Fruit fly (Drosophila melanogaster): ENCODE data around the gene hth.

Gene hth

dm6 chr3R:10655968-10656367 lies 16.6 kb upstream of the hth start:
- TF ChIP-seq CG17806 (tag; optimal IDR thresholded peaks at IDR 0.05): peak; percentile 39
- TF ChIP-seq CG14655 (GFP tag; optimal IDR thresholded peaks at IDR 0.05): peak; percentile 16
- peak; percentile 4 for TF ChIP-seq CG8301 (tag; optimal IDR thresholded peaks at IDR 0.05)
- no peak for TF ChIP-seq CG8159 (tag; optimal IDR thresholded peaks at IDR 0.05)
- TF ChIP-seq CG4496 (GFP tag; IDR thresholded peaks at IDR 0.05): no peak

dm6 chr3R:10654642-10655041 lies 15.3 kb upstream of the hth start:
- TF ChIP-seq CG14655 (GFP tag; optimal IDR thresholded peaks at IDR 0.05) (peak; percentile 52), CG8301 (tag; optimal IDR thresholded peaks at IDR 0.05) (peak; percentile 62), fd96Ca (GFP tag; IDR thresholded peaks at IDR 0.05) (no peak), Pif1A (GFP tag; optimal IDR thresholded peaks at IDR 0.05) (no peak), CG15710 (tag; optimal IDR thresholded peaks at IDR 0.05) (no peak)

- TF ChIP-seq CG9948 (tag; optimal IDR thresholded peaks at IDR 0.05) (no peak), CG14655 (GFP tag; optimal IDR thresholded peaks at IDR 0.05) (peak; percentile 14), CG8159 (tag; optimal IDR thresholded peaks at IDR 0.05) (peak; percentile 46), CG32121 (GFP tag; IDR thresholded peaks at IDR 0.05) (no peak), CG10348 (GFP tag; IDR thresholded peaks at IDR 0.05) (no peak), CG12605 (GFP tag; IDR thresholded peaks at IDR 0.05) (no peak), CG8301 (tag; optimal IDR thresholded peaks at IDR 0.05) (no peak), CG17806 (tag; optimal IDR thresholded peaks at IDR 0.05) (peak; percentile 30), Ets98B (GFP tag; IDR thresholded peaks at IDR 0.05) (no peak), D1 (tag; optimal IDR thresholded peaks at IDR 0.05) (no peak), fd96Ca (GFP tag; IDR thresholded peaks at IDR 0.05) (no peak), CG15710 (tag; optimal IDR thresholded peaks at IDR 0.05) (peak; percentile 3), rn (GFP tag; IDR thresholded peaks at IDR 0.05) (no peak), CG13204 (GFP tag; optimal IDR thresholded peaks at IDR 0.05) (no peak), CG4496 (GFP tag; IDR thresholded peaks at IDR 0.05) (no peak), Pif1A (GFP tag; optimal IDR thresholded peaks at IDR 0.05) (peak; percentile 8)
Measured at dm6 chr3R:10650641-10651318, 11.4 kb upstream of the hth start.

dm6 chr3R:10648556-10649181 lies 9.3 kb upstream of the hth start:
- TF ChIP-seq Pif1B (GFP tag; optimal IDR thresholded peaks at IDR 0.05) (no peak), CG14655 (GFP tag; optimal IDR thresholded peaks at IDR 0.05) (no peak), CG9948 (tag; optimal IDR thresholded peaks at IDR 0.05) (no peak), CG12605 (GFP tag; IDR thresholded peaks at IDR 0.05) (no peak), CG10348 (GFP tag; IDR thresholded peaks at IDR 0.05) (no peak), D1 (tag; optimal IDR thresholded peaks at IDR 0.05) (no peak), CG13204 (GFP tag; optimal IDR thresholded peaks at IDR 0.05) (no peak), Snoo (tag; optimal IDR thresholded peaks at IDR 0.05) (no peak), CG8159 (tag; optimal IDR thresholded peaks at IDR 0.05) (no peak), fd96Ca (GFP tag; IDR thresholded peaks at IDR 0.05) (no peak), CG32121 (GFP tag; IDR thresholded peaks at IDR 0.05) (no peak)

dm6 chr3R:10647171-10647570 lies 7.8 kb upstream of the hth start:
- TF ChIP-seq Pif1A (GFP tag; optimal IDR thresholded peaks at IDR 0.05): no peak
- no peak for TF ChIP-seq CG9948 (tag; optimal IDR thresholded peaks at IDR 0.05)
- no peak for TF ChIP-seq CG8159 (tag; optimal IDR thresholded peaks at IDR 0.05)
- TF ChIP-seq CG12605 (GFP tag; IDR thresholded peaks at IDR 0.05): no peak
- TF ChIP-seq fd96Ca (GFP tag; IDR thresholded peaks at IDR 0.05): no peak
- no peak for TF ChIP-seq CG8301 (tag; optimal IDR thresholded peaks at IDR 0.05)
- TF ChIP-seq CG4496 (GFP tag; IDR thresholded peaks at IDR 0.05): no peak
- no peak for TF ChIP-seq EcR (GFP tag; optimal IDR thresholded peaks at IDR 0.05)
- no peak for TF ChIP-seq Pif1B (GFP tag; optimal IDR thresholded peaks at IDR 0.05)
- no peak for TF ChIP-seq D1 (tag; optimal IDR thresholded peaks at IDR 0.05)
- TF ChIP-seq CG14655 (GFP tag; optimal IDR thresholded peaks at IDR 0.05): no peak
- no peak for TF ChIP-seq CG10348 (GFP tag; IDR thresholded peaks at IDR 0.05)
- no peak for TF ChIP-seq CG17806 (tag; optimal IDR thresholded peaks at IDR 0.05)

- no peak for TF ChIP-seq CG17806 (tag; optimal IDR thresholded peaks at IDR 0.05)
- no peak for TF ChIP-seq CG10348 (GFP tag; IDR thresholded peaks at IDR 0.05)
- TF ChIP-seq fd96Ca (GFP tag; IDR thresholded peaks at IDR 0.05): no peak
- TF ChIP-seq Pif1B (GFP tag; optimal IDR thresholded peaks at IDR 0.05): no peak
- no peak for TF ChIP-seq CG13204 (GFP tag; optimal IDR thresholded peaks at IDR 0.05)
- no peak for TF ChIP-seq CG14655 (GFP tag; optimal IDR thresholded peaks at IDR 0.05)
- no peak for TF ChIP-seq CG12605 (GFP tag; IDR thresholded peaks at IDR 0.05)
- no peak for TF ChIP-seq CG15710 (tag; optimal IDR thresholded peaks at IDR 0.05)
- TF ChIP-seq D1 (tag; optimal IDR thresholded peaks at IDR 0.05): no peak
Measured at dm6 chr3R:10645508-10645907, 6.1 kb upstream of the hth start.

dm6 chr3R:10643077-10643784 lies 3.9 kb upstream of the hth start:
- TF ChIP-seq CG14655 (GFP tag; optimal IDR thresholded peaks at IDR 0.05) (no peak), CG12605 (GFP tag; IDR thresholded peaks at IDR 0.05) (no peak), EcR (GFP tag; optimal IDR thresholded peaks at IDR 0.05) (no peak), CG17806 (tag; optimal IDR thresholded peaks at IDR 0.05) (no peak), Pif1A (GFP tag; optimal IDR thresholded peaks at IDR 0.05) (peak; percentile 10), fd96Ca (GFP tag; IDR thresholded peaks at IDR 0.05) (0 out of 3 replicates have a peak, but pooled peaks have one; percentile 36), CG8301 (tag; optimal IDR thresholded peaks at IDR 0.05) (no peak), CG4496 (GFP tag; IDR thresholded peaks at IDR 0.05) (no peak), Ets98B (GFP tag; IDR thresholded peaks at IDR 0.05) (no peak), CG8159 (tag; optimal IDR thresholded peaks at IDR 0.05) (peak; percentile 4), CG34367 (tag; optimal IDR thresholded peaks at IDR 0.05) (no peak)

All from whole organism, pupa.